In the genomic region with DNA sequence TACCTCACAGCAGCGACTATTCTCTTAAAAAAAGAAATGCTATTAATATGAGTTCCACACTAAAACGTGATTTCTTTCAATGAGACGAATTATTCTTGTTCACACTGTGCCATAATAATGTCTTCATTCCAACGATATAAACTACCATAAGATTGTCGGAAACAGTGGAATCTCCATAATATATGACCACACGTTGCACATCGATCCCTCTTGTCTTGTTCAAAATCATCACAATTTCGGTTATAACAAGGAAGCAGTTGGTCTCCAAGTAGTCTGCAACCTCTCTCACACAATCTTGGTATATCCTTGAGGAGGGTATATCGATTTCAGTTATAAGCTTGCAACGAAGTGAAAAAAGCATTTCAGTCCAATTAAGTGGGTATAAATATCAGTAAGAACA, we compare ENCODE assay signal across 1 fruit fly cellular context.
A peak's percentile ranks its signal among the peaks of the same experiment; 100 is the strongest.
TF ChIP-seq lines count a peak whose summit lies in the region.

A gene (minus strand): TSS at position 48 of the 400 bp plus-strand sequence.

TF ChIP-seq in whole organism, embryonic, 481 proteins besides CTCF, POLR2A, EP300 and RAD21 (continued from another document):
- TF ChIP-seq Ets97D (GFP tag; optimal IDR thresholded peaks at IDR 0.05; lab: Kevin White, UChicago), result peak; percentile 59
- TF ChIP-seq Scr (GFP tag; IDR thresholded peaks at IDR 0.05; lab: Robert Waterston, UW; ENCODE audit: partially characterized antibody), result no peak
- TF ChIP-seq CG2712 (tag; optimal IDR thresholded peaks at IDR 0.05; lab: Kevin White, UChicago), result peak; percentile 51
- TF ChIP-seq trem (tag; optimal IDR thresholded peaks at IDR 0.05; lab: Kevin White, UChicago), result peak; percentile 14
- TF ChIP-seq Dref (GFP tag; IDR thresholded peaks at IDR 0.05; lab: Robert Waterston, UW), result peak; percentile 70
- TF ChIP-seq Atf6 (GFP tag; IDR thresholded peaks at IDR 0.05; lab: Robert Waterston, UW), result no peak
- TF ChIP-seq pho (GFP tag; optimal IDR thresholded peaks at IDR 0.05; lab: Kevin White, UChicago), result peak; percentile 8
- no peak for TF ChIP-seq CG4707 (GFP tag; optimal IDR thresholded peaks at IDR 0.05; lab: Kevin White, UChicago)
- no peak for TF ChIP-seq CkIIα-i1 (GFP tag; IDR thresholded peaks at IDR 0.05; lab: Robert Waterston, UW)
- peak; percentile 74 for TF ChIP-seq CG17361 (GFP tag; IDR thresholded peaks at IDR 0.05; lab: Robert Waterston, UW)
- TF ChIP-seq cad (GFP tag; optimal IDR thresholded peaks at IDR 0.05; lab: Kevin White, UChicago), result no peak
- no peak for TF ChIP-seq CG5180 (GFP tag; optimal IDR thresholded peaks at IDR 0.05; lab: Kevin White, UChicago)
- peak; percentile 94 for TF ChIP-seq Lhr (GFP tag; optimal IDR thresholded peaks at IDR 0.05; lab: Kevin White, UChicago)
- peak; percentile 100 for TF ChIP-seq CG1603 (tag; optimal IDR thresholded peaks at IDR 0.05; lab: Kevin White, UChicago)
- TF ChIP-seq dpn (GFP tag; optimal IDR thresholded peaks at IDR 0.05; lab: Kevin White, UChicago), result peak in 1 of 2 experiments; percentile 10
- no peak for TF ChIP-seq CG4854 (GFP tag; optimal IDR thresholded peaks at IDR 0.05; lab: Kevin White, UChicago)
- peak; percentile 44 for TF ChIP-seq dmrt11E (tag; optimal IDR thresholded peaks at IDR 0.05; lab: Kevin White, UChicago)
- TF ChIP-seq CG30020 (tag; optimal IDR thresholded peaks at IDR 0.05; lab: Kevin White, UChicago), result peak; percentile 100
- peak; percentile 42 for TF ChIP-seq gem (tag; optimal IDR thresholded peaks at IDR 0.05; lab: Kevin White, UChicago)
- TF ChIP-seq E2f2 (GFP tag; IDR thresholded peaks at IDR 0.05; lab: Robert Waterston, UW), result no peak
- no peak for TF ChIP-seq CG10543 (GFP tag; optimal IDR thresholded peaks at IDR 0.05; lab: Kevin White, UChicago)
- no peak for TF ChIP-seq CG8944 (GFP tag; optimal IDR thresholded peaks at IDR 0.05; lab: Kevin White, UChicago)
- TF ChIP-seq E2f1 (GFP tag; IDR thresholded peaks at IDR 0.05; lab: Robert Waterston, UW), result no peak
- TF ChIP-seq CG4424 (GFP tag; optimal IDR thresholded peaks at IDR 0.05; lab: Kevin White, UChicago), result no peak
- no peak for TF ChIP-seq stc (GFP tag; IDR thresholded peaks at IDR 0.05; lab: Robert Waterston, UW)
- TF ChIP-seq CG1832 (GFP tag; optimal IDR thresholded peaks at IDR 0.05; lab: Kevin White, UChicago), result no peak
- TF ChIP-seq Hand (GFP tag; optimal IDR thresholded peaks at IDR 0.05; lab: Kevin White, UChicago), result no peak
- no peak for TF ChIP-seq CG15269 (tag; optimal IDR thresholded peaks at IDR 0.05; lab: Kevin White, UChicago)
- TF ChIP-seq hbn (GFP tag; IDR thresholded peaks at IDR 0.05; lab: Robert Waterston, UW; ENCODE audit: partially characterized antibody), result no peak
- no peak for TF ChIP-seq CG12219 (GFP tag; optimal IDR thresholded peaks at IDR 0.05; lab: Kevin White, UChicago)
- no peak for TF ChIP-seq CG15479 (GFP tag; optimal IDR thresholded peaks at IDR 0.05; lab: Kevin White, UChicago)
- TF ChIP-seq CG16815 (GFP tag; optimal IDR thresholded peaks at IDR 0.05; lab: Kevin White, UChicago), result no peak
- TF ChIP-seq CG11723 (GFP tag; optimal IDR thresholded peaks at IDR 0.05; lab: Kevin White, UChicago), result peak; percentile 99
- TF ChIP-seq CG5953 (GFP tag; IDR thresholded peaks at IDR 0.05; lab: Robert Waterston, UW), result no peak
- peak; percentile 100 for TF ChIP-seq CG7357 (GFP tag; IDR thresholded peaks at IDR 0.05; lab: Robert Waterston, UW)
- TF ChIP-seq CG1602 (GFP tag; optimal IDR thresholded peaks at IDR 0.05; lab: Kevin White, UChicago), result no peak
- no peak for TF ChIP-seq ash1 (GFP tag; optimal IDR thresholded peaks at IDR 0.05; lab: Kevin White, UChicago)
- no peak for TF ChIP-seq caup (GFP tag; optimal IDR thresholded peaks at IDR 0.05; lab: Kevin White, UChicago; ENCODE audit: severe bottlenecking)
- no peak for TF ChIP-seq CG10654 (GFP tag; optimal IDR thresholded peaks at IDR 0.05; lab: Kevin White, UChicago)
- no peak for TF ChIP-seq Bgb (GFP tag; IDR thresholded peaks at IDR 0.05; lab: Robert Waterston, UW; ENCODE audit: partially characterized antibody)
- no peak for TF ChIP-seq cg (GFP tag; optimal IDR thresholded peaks at IDR 0.05; lab: Kevin White, UChicago)
- no peak for TF ChIP-seq chm (GFP tag; IDR thresholded peaks at IDR 0.05; lab: Robert Waterston, UW)
- TF ChIP-seq hth (optimal IDR thresholded peaks at IDR 0.05; lab: Kevin White, UChicago), result no peak
- TF ChIP-seq phol (tag; optimal IDR thresholded peaks at IDR 0.05; lab: Kevin White, UChicago), result peak; percentile 79
- TF ChIP-seq BEAF-32 (GFP tag; optimal IDR thresholded peaks at IDR 0.05; lab: Kevin White, UChicago), result peak; percentile 46
- TF ChIP-seq sisA (GFP tag; IDR thresholded peaks at IDR 0.05; lab: Robert Waterston, UW), result no peak
- TF ChIP-seq ftz-f1 (GFP tag; optimal IDR thresholded peaks at IDR 0.05; lab: Kevin White, UChicago), result no peak
- peak; percentile 30 for TF ChIP-seq MBD-R2 (GFP tag; IDR thresholded peaks at IDR 0.05; lab: Robert Waterston, UW)
- no peak for TF ChIP-seq CG14667 (GFP tag; IDR thresholded peaks at IDR 0.05; lab: Robert Waterston, UW)
- TF ChIP-seq mam (GFP tag; optimal IDR thresholded peaks at IDR 0.05; lab: Kevin White, UChicago), result peak; percentile 21
- no peak for TF ChIP-seq crp (GFP tag; optimal IDR thresholded peaks at IDR 0.05; lab: Kevin White, UChicago)
- no peak for TF ChIP-seq YL-1 (GFP tag; optimal IDR thresholded peaks at IDR 0.05; lab: Kevin White, UChicago)
- TF ChIP-seq sd (tag; optimal IDR thresholded peaks at IDR 0.05; lab: Kevin White, UChicago), result no peak
- TF ChIP-seq HmgZ (tag; optimal IDR thresholded peaks at IDR 0.05; lab: Kevin White, UChicago), result no peak
- no peak for TF ChIP-seq CG6689 (GFP tag; IDR thresholded peaks at IDR 0.05; lab: Robert Waterston, UW)
- no peak for TF ChIP-seq CG6791 (GFP tag; IDR thresholded peaks at IDR 0.05; lab: Robert Waterston, UW; ENCODE audit: partially characterized antibody)
- TF ChIP-seq amos (GFP tag; IDR thresholded peaks at IDR 0.05; lab: Robert Waterston, UW; ENCODE audit: partially characterized antibody), result 0 out of 2 replicates have a peak, but pooled peaks have one; percentile 28
- TF ChIP-seq row (GFP tag; IDR thresholded peaks at IDR 0.05; lab: Robert Waterston, UW), result peak; percentile 92
- TF ChIP-seq ind (GFP tag; optimal IDR thresholded peaks at IDR 0.05; lab: Kevin White, UChicago), result no peak
- TF ChIP-seq Mad (GFP tag; optimal IDR thresholded peaks at IDR 0.05; lab: Kevin White, UChicago), result no peak
- TF ChIP-seq Gsc (GFP tag; IDR thresholded peaks at IDR 0.05; lab: Robert Waterston, UW), result no peak
- no peak for TF ChIP-seq CG3838 (GFP tag; optimal IDR thresholded peaks at IDR 0.05; lab: Kevin White, UChicago)
- no peak for TF ChIP-seq Chrac-16 (GFP tag; optimal IDR thresholded peaks at IDR 0.05; lab: Kevin White, UChicago)
- no peak for TF ChIP-seq al (GFP tag; IDR thresholded peaks at IDR 0.05; lab: Robert Waterston, UW)
- TF ChIP-seq chif (GFP tag; optimal IDR thresholded peaks at IDR 0.05; lab: Kevin White, UChicago), result no peak
- TF ChIP-seq CG12659 (GFP tag; optimal IDR thresholded peaks at IDR 0.05; lab: Kevin White, UChicago), result peak; percentile 68
- no peak for TF ChIP-seq HLH4C (GFP tag; IDR thresholded peaks at IDR 0.05; lab: Robert Waterston, UW; ENCODE audit: partially characterized antibody)
- TF ChIP-seq Myb (GFP tag; optimal IDR thresholded peaks at IDR 0.05; lab: Kevin White, UChicago), result peak; percentile 5
- no peak for TF ChIP-seq tx (GFP tag; optimal IDR thresholded peaks at IDR 0.05; lab: Kevin White, UChicago)
- no peak for TF ChIP-seq oc (tag; optimal IDR thresholded peaks at IDR 0.05; lab: Kevin White, UChicago)
- peak; percentile 17 for TF ChIP-seq CG4820 (GFP tag; optimal IDR thresholded peaks at IDR 0.05; lab: Kevin White, UChicago)
- TF ChIP-seq CG14441 (GFP tag; IDR thresholded peaks at IDR 0.05; lab: Robert Waterston, UW), result no peak
- no peak for TF ChIP-seq CG10462 (GFP tag; optimal IDR thresholded peaks at IDR 0.05; lab: Kevin White, UChicago)
- TF ChIP-seq nmo (GFP tag; optimal IDR thresholded peaks at IDR 0.05; lab: Kevin White, UChicago), result peak; percentile 83
- no peak for TF ChIP-seq CG11560 (tag; IDR thresholded peaks at IDR 0.05; lab: Robert Waterston, UW)
- TF ChIP-seq Dad (GFP tag; optimal IDR thresholded peaks at IDR 0.05; lab: Kevin White, UChicago), result no peak
- TF ChIP-seq Side (GFP tag; optimal IDR thresholded peaks at IDR 0.05; lab: Kevin White, UChicago), result no peak
- no peak; the same call in 1 of the 2 replicates for TF ChIP-seq CG32767 (GFP tag; IDR thresholded peaks at IDR 0.05; lab: Robert Waterston, UW)
- no peak for TF ChIP-seq CG3281 (GFP tag; optimal IDR thresholded peaks at IDR 0.05; lab: Kevin White, UChicago)
- no peak for TF ChIP-seq ase (GFP tag; IDR thresholded peaks at IDR 0.05; lab: Robert Waterston, UW)
- peak in 1 of 3 experiments; percentile 60 for TF ChIP-seq lola (GFP tag; optimal IDR thresholded peaks at IDR 0.05; lab: Kevin White, UChicago)
- TF ChIP-seq pfk (GFP tag; optimal IDR thresholded peaks at IDR 0.05; lab: Kevin White, UChicago), result peak; percentile 83
- TF ChIP-seq Six4 (GFP tag; optimal IDR thresholded peaks at IDR 0.05; lab: Kevin White, UChicago), result no peak
- TF ChIP-seq Atf3 (GFP tag; optimal IDR thresholded peaks at IDR 0.05; lab: Kevin White, UChicago), result no peak
- TF ChIP-seq CG9817 (tag; optimal IDR thresholded peaks at IDR 0.05; lab: Kevin White, UChicago), result peak; percentile 37
- no peak; the same call in 1 of the 2 replicates for TF ChIP-seq vvl (GFP tag; IDR thresholded peaks at IDR 0.05; lab: Robert Waterston, UW)
- TF ChIP-seq CG3995 (GFP tag; optimal IDR thresholded peaks at IDR 0.05; lab: Kevin White, UChicago), result peak; percentile 84
- peak; percentile 91 for TF ChIP-seq Ets65A (GFP tag; lab: Kevin White, UChicago)
- TF ChIP-seq schlank (tag; optimal IDR thresholded peaks at IDR 0.05; lab: Kevin White, UChicago), result no peak
- no peak for TF ChIP-seq so (GFP tag; IDR thresholded peaks at IDR 0.05; lab: Robert Waterston, UW)
- no peak for TF ChIP-seq CG7372 (GFP tag; IDR thresholded peaks at IDR 0.05; lab: Robert Waterston, UW)
- TF ChIP-seq knrl (GFP tag; IDR thresholded peaks at IDR 0.05; lab: Robert Waterston, UW; ENCODE audit: partially characterized antibody), result no peak; the same call in 2 of the 3 replicates
- peak; percentile 93 for TF ChIP-seq CG8290 (GFP tag; optimal IDR thresholded peaks at IDR 0.05; lab: Kevin White, UChicago)
- TF ChIP-seq CG8290 (tag; optimal IDR thresholded peaks at IDR 0.05; lab: Kevin White, UChicago), result peak; percentile 30 to 78
- peak; percentile 100 for TF ChIP-seq CG1024 (GFP tag; IDR thresholded peaks at IDR 0.05; lab: Robert Waterston, UW)
- no peak for TF ChIP-seq CG14050 (GFP tag; IDR thresholded peaks at IDR 0.05; lab: Robert Waterston, UW)
- TF ChIP-seq corto (GFP tag; optimal IDR thresholded peaks at IDR 0.05; lab: Kevin White, UChicago), result no peak
- peak in 1 of 2 experiments; percentile 13 for TF ChIP-seq Pdp1 (GFP tag; optimal IDR thresholded peaks at IDR 0.05; lab: Kevin White, UChicago)
- TF ChIP-seq CG15073 (GFP tag; optimal IDR thresholded peaks at IDR 0.05; lab: Kevin White, UChicago), result no peak
- TF ChIP-seq cas (GFP tag; IDR thresholded peaks at IDR 0.05; lab: Robert Waterston, UW), result no peak
- no peak for TF ChIP-seq Mrtf (GFP tag; IDR thresholded peaks at IDR 0.05; lab: Robert Waterston, UW)
- peak; percentile 64 for TF ChIP-seq CoRest (tag; optimal IDR thresholded peaks at IDR 0.05; lab: Kevin White, UChicago)
- TF ChIP-seq Camta (GFP tag; optimal IDR thresholded peaks at IDR 0.05; lab: Kevin White, UChicago), result no peak
- no peak for TF ChIP-seq CG17328 (GFP tag; IDR thresholded peaks at IDR 0.05; lab: Robert Waterston, UW)
- no peak for TF ChIP-seq fru (optimal IDR thresholded peaks at IDR 0.05; lab: Kevin White, UChicago)
- TF ChIP-seq HmgD (GFP tag; optimal IDR thresholded peaks at IDR 0.05; lab: Kevin White, UChicago), result peak; percentile 66
- TF ChIP-seq Abd-B (GFP tag; optimal IDR thresholded peaks at IDR 0.05; lab: Kevin White, UChicago), result peak; percentile 92
- TF ChIP-seq CG17829 (tag; optimal IDR thresholded peaks at IDR 0.05; lab: Kevin White, UChicago), result peak; percentile 13
- peak; percentile 77 for TF ChIP-seq CG8089 (GFP tag; optimal IDR thresholded peaks at IDR 0.05; lab: Kevin White, UChicago)
- no peak for TF ChIP-seq fd102C (GFP tag; optimal IDR thresholded peaks at IDR 0.05; lab: Kevin White, UChicago)
- TF ChIP-seq fd96Cb (tag; optimal IDR thresholded peaks at IDR 0.05; lab: Kevin White, UChicago), result no peak
- TF ChIP-seq luna (GFP tag; optimal IDR thresholded peaks at IDR 0.05; lab: Kevin White, UChicago), result no peak
- TF ChIP-seq bigmax (GFP tag; optimal IDR thresholded peaks at IDR 0.05; lab: Kevin White, UChicago), result no peak
- TF ChIP-seq wor (GFP tag; IDR thresholded peaks at IDR 0.05; lab: Robert Waterston, UW), result no peak
- TF ChIP-seq CG7271 (tag; optimal IDR thresholded peaks at IDR 0.05; lab: Kevin White, UChicago), result no peak
- peak; percentile 42; the same call in 1 of the 3 replicates for TF ChIP-seq CG2199 (GFP tag; IDR thresholded peaks at IDR 0.05; lab: Robert Waterston, UW)
- no peak for TF ChIP-seq Hmr (GFP tag; optimal IDR thresholded peaks at IDR 0.05; lab: Kevin White, UChicago)
- TF ChIP-seq Ssrp (tag; optimal IDR thresholded peaks at IDR 0.05; lab: Kevin White, UChicago), result peak; percentile 24
- TF ChIP-seq eve (GFP tag; optimal IDR thresholded peaks at IDR 0.05; lab: Kevin White, UChicago), result no peak
- no peak for TF ChIP-seq chinmo (GFP tag; IDR thresholded peaks at IDR 0.05; lab: Robert Waterston, UW; ENCODE audit: partially characterized antibody)
- peak; percentile 7 for TF ChIP-seq Hsf (GFP tag; optimal IDR thresholded peaks at IDR 0.05; lab: Kevin White, UChicago)
- no peak for TF ChIP-seq zf30C (GFP tag; optimal IDR thresholded peaks at IDR 0.05; lab: Kevin White, UChicago)
- no peak for TF ChIP-seq nau (GFP tag; optimal IDR thresholded peaks at IDR 0.05; lab: Kevin White, UChicago)
- TF ChIP-seq CG15514 (GFP tag; optimal IDR thresholded peaks at IDR 0.05; lab: Kevin White, UChicago), result no peak
- no peak for TF ChIP-seq Hmx (GFP tag; optimal IDR thresholded peaks at IDR 0.05; lab: Kevin White, UChicago)
- TF ChIP-seq CG31365 (tag; optimal IDR thresholded peaks at IDR 0.05; lab: Kevin White, UChicago), result no peak
